Fruit fly (Drosophila melanogaster): ENCODE results near the gene GatA.
A peak's percentile ranks its signal among the peaks of the same experiment; 100 is the strongest.

Gene GatA

DNA sequence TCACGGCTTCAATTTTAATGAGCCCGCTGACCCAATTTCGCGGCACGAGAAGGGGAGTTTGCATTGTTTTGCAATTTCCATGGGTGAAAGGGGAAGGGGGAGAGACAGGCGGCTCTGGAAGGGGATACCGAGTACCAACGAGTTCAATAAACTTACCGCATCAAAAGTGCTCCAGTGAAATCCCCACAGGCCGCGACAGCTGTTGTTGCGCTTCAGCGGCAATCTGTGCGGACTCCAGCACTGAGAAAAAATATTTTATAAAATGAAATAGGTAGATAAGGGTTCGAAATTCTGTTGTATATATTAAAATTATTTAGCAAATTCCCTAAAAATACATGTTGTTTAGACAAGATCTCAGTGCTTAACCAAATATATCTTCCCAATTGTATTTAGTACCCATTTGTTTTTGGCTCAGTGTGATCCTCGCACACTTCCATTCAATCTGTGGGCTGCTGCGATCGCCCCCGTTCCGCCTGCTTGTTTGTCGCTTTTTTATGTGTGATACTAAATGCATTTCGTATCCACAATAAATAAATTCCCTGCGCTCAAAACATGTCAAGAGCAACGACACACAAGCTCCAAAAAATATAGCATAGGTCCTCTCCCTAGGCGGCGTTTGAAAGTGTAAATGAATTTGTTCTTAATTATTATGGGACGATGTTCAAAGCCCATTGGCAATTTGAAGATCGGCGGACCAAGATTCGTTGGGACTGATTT lies 32.9 kb downstream of the GatA start (continued):
- TF ChIP-seq Dad (GFP tag; optimal IDR thresholded peaks at IDR 0.05) (peak; percentile 45), tap (tag; optimal IDR thresholded peaks at IDR 0.05) (peak; percentile 82), CG17568 (GFP tag; optimal IDR thresholded peaks at IDR 0.05) (peak; percentile 27), mld (GFP tag; IDR thresholded peaks at IDR 0.05; ENCODE audit: partially characterized antibody) (no peak), zfh1 (GFP tag; IDR thresholded peaks at IDR 0.05) (peak; percentile 84), yki (optimal IDR thresholded peaks at IDR 0.05) (no peak), bsh (GFP tag; optimal IDR thresholded peaks at IDR 0.05) (peak; percentile 65 to 92), Max (GFP tag; optimal IDR thresholded peaks at IDR 0.05) (peak; percentile 73), Camta (GFP tag; optimal IDR thresholded peaks at IDR 0.05) (peak; percentile 76), br (optimal IDR thresholded peaks at IDR 0.05) (no peak), dysf (GFP tag; IDR thresholded peaks at IDR 0.05) (peak; percentile 82), CG3726 (GFP tag; IDR thresholded peaks at IDR 0.05) (peak; percentile 60; the same call in 1 of the 3 replicates), CG15479 (GFP tag; optimal IDR thresholded peaks at IDR 0.05) (no peak), Dip3 (GFP tag; optimal IDR thresholded peaks at IDR 0.05) (no peak), CG7357 (GFP tag; IDR thresholded peaks at IDR 0.05) (peak; percentile 44; the same call in 1 of the 3 replicates), gcm (GFP tag; optimal IDR thresholded peaks at IDR 0.05) (peak; percentile 75), CG33213 (GFP tag; optimal IDR thresholded peaks at IDR 0.05) (no peak), ab (GFP tag; optimal IDR thresholded peaks at IDR 0.05) (no peak), CG34422 (GFP tag; IDR thresholded peaks at IDR 0.05) (peak; percentile 69; the same call in 2 of the 3 replicates), CG3847 (GFP tag; IDR thresholded peaks at IDR 0.05) (0 out of 2 replicates have a peak, but pooled peaks have one; percentile 22), Sry-β (GFP tag; optimal IDR thresholded peaks at IDR 0.05) (peak; percentile 12), CG14014 (GFP tag; IDR thresholded peaks at IDR 0.05) (peak; percentile 69; the same call in 1 of the 2 replicates), CG6654 (GFP tag; optimal IDR thresholded peaks at IDR 0.05) (peak; percentile 65), ro (GFP tag; IDR thresholded peaks at IDR 0.05) (peak; percentile 54), YL-1 (GFP tag; optimal IDR thresholded peaks at IDR 0.05) (no peak), Hmr (GFP tag; optimal IDR thresholded peaks at IDR 0.05) (no peak), lmd (GFP tag; IDR thresholded peaks at IDR 0.05) (peak; percentile 79), Hr51 (GFP tag; optimal IDR thresholded peaks at IDR 0.05) (peak; percentile 12 to 88), CG11696 (GFP tag; IDR thresholded peaks at IDR 0.05) (peak; percentile 54; the same call in 1 of the 2 replicates), sr (GFP tag; IDR thresholded peaks at IDR 0.05) (peak; percentile 73; the same call in 2 of the 3 replicates), Hey (tag; optimal IDR thresholded peaks at IDR 0.05) (no peak), CG34376 (GFP tag; optimal IDR thresholded peaks at IDR 0.05) (no peak), Doc2 (GFP tag; IDR thresholded peaks at IDR 0.05) (no peak), scrt (GFP tag; optimal IDR thresholded peaks at IDR 0.05) (peak; percentile 42), gsb-n (tag; optimal IDR thresholded peaks at IDR 0.05) (peak; percentile 74), Doc3 (GFP tag; IDR thresholded peaks at IDR 0.05; ENCODE audit: partially characterized antibody) (no peak), CG31224 (GFP tag; IDR thresholded peaks at IDR 0.05) (peak; percentile 34; the same call in 1 of the 2 replicates), CG10267 (tag; optimal IDR thresholded peaks at IDR 0.05) (peak; percentile 75), nerfin-1 (tag; optimal IDR thresholded peaks at IDR 0.05) (peak; percentile 80), CG13424 (tag; optimal IDR thresholded peaks at IDR 0.05) (peak; percentile 82), ewg (GFP tag; optimal IDR thresholded peaks at IDR 0.05) (peak; percentile 77), Kr (GFP tag; optimal IDR thresholded peaks at IDR 0.05) (no peak), h (optimal IDR thresholded peaks at IDR 0.05) (no peak), H2.0 (GFP tag; IDR thresholded peaks at IDR 0.05) (peak; percentile 72), tio (GFP tag; optimal IDR thresholded peaks at IDR 0.05) (peak; percentile 49), CG2120 (GFP tag; optimal IDR thresholded peaks at IDR 0.05) (peak; percentile 23), Opbp (GFP tag; IDR thresholded peaks at IDR 0.05; ENCODE audit: partially characterized antibody) (no peak), eyg (GFP tag; optimal IDR thresholded peaks at IDR 0.05) (peak; percentile 33), CG31388 (GFP tag; optimal IDR thresholded peaks at IDR 0.05) (peak; percentile 56), CG8359 (GFP tag; optimal IDR thresholded peaks at IDR 0.05; ENCODE audit: borderline replicate concordance) (peak; percentile 73)
